Fruit fly (Drosophila melanogaster) whole organism, embryonic: Measurements from ENCODE around the gene CG3690.

ENCODE experiments used
- Ada2b ChIP-seq: fragments of 200-800 bp; sonication (Bioruptor generic); IDR thresholded peaks from 2 replicates; pipeline ENCODE4 v1.3.6; 2022; ENCODE audit warnings: missing biosample characterization, missing genetic modification characterization
- BEAF-32 ChIP-seq: fragments of 200-800 bp; sonication (Bioruptor generic); optimal IDR thresholded peaks from 3 replicates; lab custom pipeline; 2017; ENCODE audit warnings: missing biosample characterization, missing genetic modification characterization, mild to moderate bottlenecking, moderate library complexity, missing genetic modification reagents
- CG1024 ChIP-seq: fragments of 200-800 bp; sonication (Bioruptor generic); IDR thresholded peaks from 2 replicates; pipeline ENCODE4 v1.3.6; 2022; ENCODE audit warnings: missing biosample characterization, missing genetic modification characterization
- CG10267 ChIP-seq: fragments of 200-800 bp; sonication (Bioruptor generic); optimal IDR thresholded peaks from 2 replicates; lab custom pipeline; 2018; ENCODE audit warnings: missing biosample characterization, mild to moderate bottlenecking, missing genetic modification characterization, moderate library complexity
- CG10366 ChIP-seq: fragments of 200-800 bp; sonication (Bioruptor generic); IDR thresholded peaks from 2 replicates; pipeline ENCODE4 v1.3.6; 2022; ENCODE audit warnings: missing biosample characterization, missing genetic modification characterization
- CG11085 ChIP-seq: fragments of 200-800 bp; sonication (Bioruptor generic); IDR thresholded peaks from 2 replicates; pipeline ENCODE4 v1.3.6; 2022; ENCODE audit warnings: missing biosample characterization, missing genetic modification characterization
- CG11723 ChIP-seq: fragments of 200-800 bp; sonication (Bioruptor generic); optimal IDR thresholded peaks from 2 replicates; lab custom pipeline; 2017; ENCODE audit warnings: missing biosample characterization, mild to moderate bottlenecking, missing genetic modification characterization
- CG13894 ChIP-seq: fragments of 200-800 bp; sonication (Bioruptor generic); optimal IDR thresholded peaks from 3 replicates; lab custom pipeline; 2018; ENCODE audit warnings: missing biosample characterization, mild to moderate bottlenecking, missing genetic modification characterization, moderate library complexity
- CG14710 ChIP-seq: fragments of 200-800 bp; sonication (Bioruptor generic); optimal IDR thresholded peaks from 3 replicates; lab custom pipeline; 2019; ENCODE audit warnings: missing biosample characterization, mild to moderate bottlenecking, missing genetic modification characterization, moderate library complexity
- CG15514 ChIP-seq: fragments of 200-800 bp; sonication (Bioruptor generic); optimal IDR thresholded peaks from 3 replicates; lab custom pipeline; 2017; ENCODE audit warnings: missing biosample characterization, missing genetic modification characterization, mild to moderate bottlenecking, moderate library complexity, missing genetic modification reagents
- CG17186 ChIP-seq: fragments of 200-800 bp; sonication (Bioruptor generic); optimal IDR thresholded peaks from 3 replicates; lab custom pipeline; 2017; ENCODE audit warnings: missing biosample characterization, missing genetic modification reagents, missing genetic modification characterization
- CG17359 ChIP-seq: fragments of 200-800 bp; sonication (Bioruptor generic); optimal IDR thresholded peaks from 3 replicates; lab custom pipeline; 2018; ENCODE audit warnings: missing biosample characterization, mild to moderate bottlenecking, missing genetic modification characterization, moderate library complexity
- CG17802 ChIP-seq: fragments of 200-800 bp; sonication (Bioruptor generic); optimal IDR thresholded peaks from 2 replicates; lab custom pipeline; 2018; ENCODE audit warnings: missing biosample characterization, mild to moderate bottlenecking, missing genetic modification characterization, moderate library complexity
- CG2120 ChIP-seq: fragments of 200-800 bp; sonication (Bioruptor generic); optimal IDR thresholded peaks from 3 replicates; lab custom pipeline; 2016; ENCODE audit warnings: missing biosample characterization, missing genetic modification characterization
- CG30431 ChIP-seq: fragments of 200-800 bp; sonication (Bioruptor generic); optimal IDR thresholded peaks from 2 replicates; lab custom pipeline; 2017; ENCODE audit warnings: missing biosample characterization, missing genetic modification characterization
- CG33213 ChIP-seq: fragments of 200-800 bp; sonication (Bioruptor generic); optimal IDR thresholded peaks from 3 replicates; lab custom pipeline; 2016; ENCODE audit warnings: missing biosample characterization, missing genetic modification characterization
- CG5953 ChIP-seq: fragments of 200-800 bp; sonication (Bioruptor generic); IDR thresholded peaks from 2 replicates; pipeline ENCODE4 v1.3.6; 2022; ENCODE audit warnings: missing biosample characterization, missing genetic modification characterization
- CG6683 ChIP-seq: fragments of 200-800 bp; sonication (Bioruptor generic); optimal IDR thresholded peaks from 2 replicates; lab custom pipeline; 2017; ENCODE audit warnings: missing biosample characterization, mild to moderate bottlenecking, missing genetic modification characterization, missing genetic modification reagents
- CG6765 ChIP-seq: fragments of 200-800 bp; sonication (Bioruptor generic); optimal IDR thresholded peaks from 3 replicates; lab custom pipeline; 2017; ENCODE audit warnings: missing biosample characterization, mild to moderate bottlenecking, missing genetic modification characterization
- CG7372 ChIP-seq: fragments of 200-800 bp; sonication (Bioruptor generic); IDR thresholded peaks from 2 replicates; pipeline ENCODE4 v1.3.6; 2022; ENCODE audit warnings: missing biosample characterization, missing genetic modification characterization
- CG9797 ChIP-seq: fragments of 200-800 bp; sonication (Bioruptor generic); optimal IDR thresholded peaks from 3 replicates; lab custom pipeline; 2018; ENCODE audit warnings: missing biosample characterization, mild to moderate bottlenecking, missing genetic modification characterization
- CTCF ChIP-seq: fragments of 200-800 bp; sonication (Bioruptor generic); optimal IDR thresholded peaks from 2 replicates; lab custom pipeline; 2017; ENCODE audit warnings: missing biosample characterization, mild to moderate bottlenecking, missing genetic modification characterization, moderate library complexity
- CoRest ChIP-seq: fragments of 200-800 bp; sonication (Bioruptor generic); optimal IDR thresholded peaks from 3 replicates; lab custom pipeline; 2018; ENCODE audit warnings: missing biosample characterization, mild to moderate bottlenecking, missing genetic modification characterization, moderate library complexity
- Dfd ChIP-seq, 2 experiments: fragments of >200 bp; optimal IDR thresholded peaks; 2 replicates each; lab custom pipeline; 2017; ENCODE audit warnings: missing biosample characterization in 2 of 2, missing genetic modification characterization in 2 of 2
- Dll ChIP-seq: fragments of 200-800 bp; sonication (Bioruptor generic); IDR thresholded peaks from 4 replicates; pipeline ENCODE4 v1.3.6; 2022; ENCODE audit warnings: missing biosample characterization, missing genetic modification characterization; ENCODE audit not compliant: partially characterized antibody
- Dp ChIP-seq: fragments of 200-800 bp; sonication (Bioruptor generic); optimal IDR thresholded peaks from 2 replicates; lab custom pipeline; 2018; ENCODE audit warnings: missing biosample characterization, mild to moderate bottlenecking, missing genetic modification characterization, moderate library complexity
- Hmx ChIP-seq: fragments of 200-800 bp; sonication (Bioruptor generic); optimal IDR thresholded peaks from 2 replicates; lab custom pipeline; 2016; ENCODE audit warnings: missing biosample characterization, missing genetic modification characterization
- NFAT ChIP-seq: fragments of 200-800 bp; sonication (Bioruptor generic); IDR thresholded peaks from 2 replicates; pipeline ENCODE4 v1.3.6; 2022; ENCODE audit warnings: missing biosample characterization, missing genetic modification characterization
- Opbp ChIP-seq: fragments of 200-800 bp; sonication (Bioruptor generic); IDR thresholded peaks from 3 replicates; pipeline ENCODE4 v1.3.6; 2022; ENCODE audit warnings: missing biosample characterization, missing genetic modification characterization; ENCODE audit not compliant: partially characterized antibody
- Ptx1 ChIP-seq: fragments of 200-800 bp; sonication (Bioruptor generic); IDR thresholded peaks from 2 replicates; pipeline ENCODE4 v1.3.6; 2022; ENCODE audit warnings: missing biosample characterization, missing genetic modification characterization
- Sox102F ChIP-seq: fragments of 200-800 bp; sonication (Bioruptor generic); optimal IDR thresholded peaks from 2 replicates; lab custom pipeline; 2018; ENCODE audit warnings: missing biosample characterization, mild to moderate bottlenecking, missing genetic modification characterization, moderate library complexity
- Stat92E ChIP-seq, 3 experiments: fragments of >200 bp in 2 of 3; fragments of 200-800 bp in 1 of 3; sonication (Bioruptor generic) in 1 of 3; optimal IDR thresholded peaks; 2 replicates each; lab custom pipeline; 2017 to 2019; ENCODE audit warnings: missing biosample characterization in 3 of 3, missing genetic modification characterization in 3 of 3, mild to moderate bottlenecking in 1 of 3, moderate library complexity in 1 of 3
- Vsx1 ChIP-seq: fragments of 200-800 bp; sonication (Bioruptor generic); optimal IDR thresholded peaks from 2 replicates; lab custom pipeline; 2017; ENCODE audit warnings: missing biosample characterization, mild to moderate bottlenecking, missing genetic modification characterization, missing genetic modification reagents
- YL-1 ChIP-seq: fragments of 200-800 bp; sonication (Bioruptor generic); optimal IDR thresholded peaks from 3 replicates; lab custom pipeline; 2017; ENCODE audit warnings: missing biosample characterization, mild to moderate bottlenecking, missing genetic modification characterization
- ab ChIP-seq: fragments of 200-800 bp; sonication (Bioruptor generic); optimal IDR thresholded peaks from 2 replicates; lab custom pipeline; 2016; ENCODE audit warnings: missing biosample characterization, missing genetic modification characterization
- br ChIP-seq: fragments of >200 bp; optimal IDR thresholded peaks from 2 replicates; lab custom pipeline; 2017
- bsh ChIP-seq, 2 experiments: fragments of 200-800 bp; sonication (Bioruptor generic); optimal IDR thresholded peaks; 2 replicates each; lab custom pipeline; 2017 to 2018; ENCODE audit warnings: mild to moderate bottlenecking in 2 of 2, missing biosample characterization in 2 of 2, missing genetic modification characterization in 2 of 2, moderate library complexity in 1 of 2
- chinmo ChIP-seq: fragments of 200-800 bp; sonication (Bioruptor generic); IDR thresholded peaks from 4 replicates; pipeline ENCODE4 v1.3.6; 2022; ENCODE audit warnings: missing biosample characterization, missing genetic modification characterization; ENCODE audit not compliant: partially characterized antibody
- danr ChIP-seq: fragments of 200-800 bp; sonication (Bioruptor generic); IDR thresholded peaks from 2 replicates; pipeline ENCODE4 v1.3.6; 2022; ENCODE audit warnings: missing biosample characterization, missing genetic modification characterization
- eyg ChIP-seq: fragments of 200-800 bp; sonication (Bioruptor generic); optimal IDR thresholded peaks from 3 replicates; lab custom pipeline; 2016; ENCODE audit warnings: missing biosample characterization, missing genetic modification characterization
- fru ChIP-seq: fragments of >200 bp; optimal IDR thresholded peaks from 2 replicates; lab custom pipeline; 2017
- pan ChIP-seq, 4 experiments: fragments of >200 bp in 3 of 4; fragments of 200-800 bp in 1 of 4; sonication (Bioruptor generic) in 1 of 4; optimal IDR thresholded peaks in 3 of 4; IDR thresholded peaks in 1 of 4; 2 replicates each; pipeline versions ENCODE4 v1.3.6 to Lab custom; 2017 to 2022; ENCODE audit warnings: missing biosample characterization in 2 of 4, missing genetic modification characterization in 2 of 4, mixed read lengths in 1 of 4
- phol ChIP-seq: fragments of 200-800 bp; sonication (Bioruptor generic); optimal IDR thresholded peaks from 3 replicates; lab custom pipeline; 2018; ENCODE audit warnings: missing biosample characterization, mild to moderate bottlenecking, missing genetic modification characterization, moderate library complexity
- pros ChIP-seq: fragments of 200-800 bp; sonication (Bioruptor generic); optimal IDR thresholded peaks from 3 replicates; lab custom pipeline; 2019; ENCODE audit warnings: missing biosample characterization, mild to moderate bottlenecking, missing genetic modification characterization, moderate library complexity
- row ChIP-seq: fragments of 200-800 bp; sonication (Bioruptor generic); IDR thresholded peaks from 3 replicates; pipeline ENCODE4 v1.3.6; 2022; ENCODE audit warnings: missing biosample characterization, missing genetic modification characterization
- run ChIP-seq: fragments of 200-800 bp; sonication (Bioruptor generic); optimal IDR thresholded peaks from 3 replicates; lab custom pipeline; 2018; ENCODE audit warnings: missing biosample characterization, mild to moderate bottlenecking, missing genetic modification characterization
- sens ChIP-seq: fragments of 200-800 bp; sonication (Bioruptor generic); peaks from one replicate; lab custom pipeline; 2016; ENCODE audit warnings: missing biosample characterization, missing genetic modification characterization
- sr ChIP-seq: fragments of 200-800 bp; sonication (Bioruptor generic); IDR thresholded peaks from 3 replicates; pipeline ENCODE4 v1.3.6; 2022; ENCODE audit warnings: missing biosample characterization, missing genetic modification characterization
- unc-4 ChIP-seq: fragments of 200-800 bp; sonication (Bioruptor generic); IDR thresholded peaks from 2 replicates; pipeline ENCODE4 v1.3.6; 2022; ENCODE audit warnings: missing biosample characterization, missing genetic modification characterization; ENCODE audit not compliant: partially characterized antibody
- wdn ChIP-seq: fragments of 200-800 bp; sonication (Bioruptor generic); IDR thresholded peaks from 2 replicates; pipeline ENCODE4 v1.3.6; 2022; ENCODE audit warnings: missing biosample characterization, missing genetic modification characterization

The CG3690 gene

DNA sequence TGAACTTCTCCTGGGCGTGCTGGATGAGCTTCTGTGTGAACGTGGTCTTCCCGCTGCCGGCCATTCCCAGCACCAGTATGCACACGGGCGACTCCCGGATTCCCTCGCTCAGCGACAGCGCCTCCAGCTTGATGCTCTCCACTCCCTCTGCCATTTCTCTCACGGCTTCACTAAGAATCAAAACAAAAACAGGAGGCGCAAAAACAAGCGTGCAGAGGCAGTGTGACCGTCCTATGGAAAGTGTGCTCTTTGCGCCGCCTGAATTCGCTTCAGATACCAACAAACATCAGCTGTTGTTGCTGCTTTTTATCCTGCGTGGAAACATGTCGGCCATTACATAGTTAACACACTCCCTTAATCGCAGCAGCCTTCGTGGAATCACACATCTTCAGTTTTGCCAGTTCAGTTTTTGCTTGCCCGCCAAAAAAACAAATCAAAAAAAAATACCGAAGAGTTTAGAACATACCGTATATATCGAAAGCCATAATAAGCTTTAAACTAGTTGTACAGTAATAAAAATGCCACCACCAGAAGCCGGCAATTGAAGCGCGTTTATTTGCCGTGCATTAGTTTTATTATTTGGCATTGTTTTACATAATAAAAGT, 11.0 kb downstream of the CG3690 start, which contains the start of the genes CG3704 and mus81:
TSS of gene CG3704 (minus strand) at position 226 of the 605 bp plus-strand sequence.
TSS of gene mus81 (plus strand) at position 496 of the 605 bp plus-strand sequence.
- TF ChIP-seq Ptx1 (GFP tag; lab: Robert Waterston, UW) (no peak), CG13894 (tag; lab: Kevin White, UChicago) (no peak), pan (optimal IDR thresholded peaks at IDR 0.05; lab: Kevin White, UChicago) (no peak), pan (GFP tag; optimal IDR thresholded peaks at IDR 0.05 in 1 of 2, IDR thresholded peaks at IDR 0.05 in 1 of 2) (no peak), Opbp (GFP tag; lab: Robert Waterston, UW) (0 out of 3 replicates have a peak, but pooled peaks have one; percentile 9), BEAF-32 (GFP tag; lab: Kevin White, UChicago) (peak; percentile 77), phol (tag; lab: Kevin White, UChicago) (peak; percentile 70), CG5953 (GFP tag; lab: Robert Waterston, UW) (no peak), CG14710 (tag; lab: Kevin White, UChicago) (peak; percentile 45), CG2120 (peak; percentile 14), Dfd (GFP tag; optimal IDR thresholded peaks at IDR 0.05; lab: Kevin White, UChicago) (no peak), CG17802 (tag; lab: Kevin White, UChicago) (no peak), row (GFP tag; lab: Robert Waterston, UW) (peak; percentile 10; the same call in 1 of the 3 replicates), CG10267 (tag; lab: Kevin White, UChicago) (peak; percentile 17), CTCF (peak; percentile 26), br (no peak), pros (GFP tag; lab: Kevin White, UChicago) (no peak), bsh (GFP tag; optimal IDR thresholded peaks at IDR 0.05; lab: Kevin White, UChicago) (no peak), Ada2b (GFP tag; lab: Robert Waterston, UW) (no peak), ab (GFP tag; lab: Kevin White, UChicago) (no peak), eyg (no peak), wdn (GFP tag; lab: Robert Waterston, UW) (no peak), CG9797 (GFP tag; lab: Kevin White, UChicago) (peak; percentile 87), YL-1 (peak; percentile 44), CG10366 (no peak), CG11723 (no peak), Stat92E (GFP tag; optimal IDR thresholded peaks at IDR 0.05; lab: Kevin White, UChicago) (no peak), CG15514 (GFP tag; lab: Kevin White, UChicago) (peak; percentile 72), sens (GFP tag; lab: Kevin White, UChicago) (peak; percentile 36), CG17186 (peak; percentile 96), Dp (GFP tag; lab: Kevin White, UChicago) (peak; percentile 75), run (tag; lab: Kevin White, UChicago) (no peak), danr (no peak), Vsx1 (GFP tag; lab: Kevin White, UChicago) (no peak), fru (lab: Kevin White, UChicago) (no peak), Dll (GFP tag; lab: Robert Waterston, UW) (peak; percentile 73), NFAT (GFP tag; lab: Robert Waterston, UW) (no peak), chinmo (GFP tag; lab: Robert Waterston, UW) (no peak), unc-4 (GFP tag; lab: Robert Waterston, UW) (peak; percentile 66), CoRest (peak; percentile 33), CG7372 (GFP tag; lab: Robert Waterston, UW) (no peak), Sox102F (GFP tag; lab: Kevin White, UChicago) (no peak), sr (GFP tag; lab: Robert Waterston, UW) (no peak), Hmx (GFP tag; lab: Kevin White, UChicago) (no peak), CG6765 (no peak), CG1024 (GFP tag; lab: Robert Waterston, UW) (no peak), CG33213 (GFP tag; lab: Kevin White, UChicago) (no peak), CG17359 (no peak), CG30431 (no peak), CG6683 (GFP tag; lab: Kevin White, UChicago) (no peak), CG11085 (GFP tag; lab: Robert Waterston, UW) (no peak)
